Worm (Caenorhabditis elegans) whole organism, L3 larva: ENCODE results near the gene T05B4.13.

Source experiments
- R02D3.7 ChIP-seq: fragments of 150-350 bp; optimal IDR thresholded peaks from 2 replicates; lab custom pipeline; 2014; ENCODE audit warnings: missing biosample characterization, missing genetic modification characterization
- ZK546.5 ChIP-seq: sonication (generic microtip); optimal IDR thresholded peaks from 2 replicates; lab custom pipeline; 2017; ENCODE audit warnings: missing biosample characterization, missing genetic modification characterization
- aly-2 ChIP-seq: fragments of 150-350 bp; optimal IDR thresholded peaks from 2 replicates; lab custom pipeline; 2014; ENCODE audit warnings: missing biosample characterization, missing genetic modification characterization
- ama-1 ChIP-seq: fragments of 150-350 bp; optimal IDR thresholded peaks from 2 replicates; lab custom pipeline; 2018
- ceh-16 ChIP-seq: sonication (generic microtip); optimal IDR thresholded peaks from 2 replicates; lab custom pipeline; 2017; ENCODE audit warnings: missing biosample characterization, missing genetic modification characterization
- ceh-9 ChIP-seq: sonication (generic microtip); optimal IDR thresholded peaks from 2 replicates; lab custom pipeline; 2018; ENCODE audit warnings: missing biosample characterization, missing genetic modification characterization
- egl-27 ChIP-seq: sonication (generic microtip); optimal IDR thresholded peaks from 4 replicates; lab custom pipeline; 2017; ENCODE audit warnings: missing biosample characterization, missing genetic modification reagents, missing genetic modification characterization
- egl-5 ChIP-seq: fragments of 150-350 bp; optimal IDR thresholded peaks from 2 replicates; lab custom pipeline; 2017; ENCODE audit warnings: missing biosample characterization, missing genetic modification reagents, missing genetic modification characterization, inconsistent platforms
- elt-1 ChIP-seq: fragments of 150-350 bp; optimal IDR thresholded peaks from 2 replicates; lab custom pipeline; 2014; ENCODE audit warnings: missing biosample characterization, missing genetic modification characterization
- elt-3 ChIP-seq, 3 experiments: fragments of 150-350 bp in 1 of 3; sonication (generic microtip) in 2 of 3; optimal IDR thresholded peaks; 2 replicates in 2 of 3; 4 replicates in 1 of 3; lab custom pipeline; 2014 to 2017; ENCODE audit warnings: missing biosample characterization in 3 of 3, missing genetic modification characterization in 3 of 3
- eor-1 ChIP-seq, 2 experiments: fragments of 150-350 bp; optimal IDR thresholded peaks; 2 replicates each; lab custom pipeline; 2014 to 2018; ENCODE audit warnings: missing biosample characterization in 2 of 2, missing genetic modification characterization in 2 of 2
- fkh-10 ChIP-seq: sonication (generic microtip); optimal IDR thresholded peaks from 2 replicates; lab custom pipeline; 2017; ENCODE audit warnings: missing biosample characterization, missing genetic modification reagents, missing genetic modification characterization
- fos-1 ChIP-seq: fragments of 150-350 bp; optimal IDR thresholded peaks from 2 replicates; lab custom pipeline; 2014; ENCODE audit warnings: missing biosample characterization, missing genetic modification characterization
- lin-15B ChIP-seq: fragments of 150-350 bp; optimal IDR thresholded peaks from 2 replicates; lab custom pipeline; 2014; ENCODE audit warnings: missing biosample characterization, missing genetic modification characterization
- lsy-12 ChIP-seq: sonication (generic microtip); optimal IDR thresholded peaks from 2 replicates; lab custom pipeline; 2016; ENCODE audit warnings: mild to moderate bottlenecking, missing genetic modification characterization, missing compliant biosample characterization
- nfya-1 ChIP-seq: sonication (generic microtip); optimal IDR thresholded peaks from 2 replicates; lab custom pipeline; 2017; ENCODE audit warnings: missing genetic modification characterization, mild to moderate bottlenecking, missing compliant biosample characterization, antibody characterized with exemption, moderate library complexity; ENCODE audit not compliant: insufficient read depth
- nhr-11 ChIP-seq: fragments of 150-350 bp; optimal IDR thresholded peaks from 2 replicates; lab custom pipeline; 2014; ENCODE audit warnings: missing biosample characterization, missing genetic modification characterization
- nhr-23 ChIP-seq: fragments of 150-350 bp; optimal IDR thresholded peaks from 2 replicates; lab custom pipeline; 2014; ENCODE audit warnings: missing biosample characterization, missing genetic modification reagents, missing genetic modification characterization
- nhr-237 ChIP-seq: fragments of 150-350 bp; optimal IDR thresholded peaks from 2 replicates; lab custom pipeline; 2014; ENCODE audit warnings: missing biosample characterization, missing genetic modification characterization
- nhr-25 ChIP-seq: sonication (generic microtip); optimal IDR thresholded peaks from 2 replicates; lab custom pipeline; 2017; ENCODE audit warnings: missing biosample characterization, missing genetic modification characterization
- nhr-28 ChIP-seq: fragments of 150-350 bp; optimal IDR thresholded peaks from 2 replicates; lab custom pipeline; 2014; ENCODE audit warnings: missing biosample characterization, missing genetic modification characterization
- nhr-43 ChIP-seq: sonication (generic microtip); optimal IDR thresholded peaks from 2 replicates; lab custom pipeline; 2016; ENCODE audit warnings: mild to moderate bottlenecking, missing genetic modification characterization, missing compliant biosample characterization; ENCODE audit not compliant: poor library complexity, severe bottlenecking
- nhr-67 ChIP-seq: fragments of 150-350 bp; optimal IDR thresholded peaks from 2 replicates; lab custom pipeline; 2014; ENCODE audit warnings: missing biosample characterization, missing genetic modification characterization
- nhr-76 ChIP-seq: fragments of 150-350 bp; sonication (generic microtip); optimal IDR thresholded peaks from 5 replicates; lab custom pipeline; 2014; ENCODE audit warnings: missing biosample characterization, missing genetic modification characterization
- nhr-77 ChIP-seq: fragments of 150-350 bp; optimal IDR thresholded peaks from 2 replicates; lab custom pipeline; 2014; ENCODE audit warnings: missing biosample characterization, missing genetic modification characterization
- pha-4 ChIP-seq: fragments of 150-350 bp; optimal IDR thresholded peaks from 2 replicates; lab custom pipeline; 2014; ENCODE audit warnings: missing biosample characterization, missing genetic modification reagents, missing genetic modification characterization
- pqm-1 ChIP-seq: fragments of 150-350 bp; optimal IDR thresholded peaks from 2 replicates; lab custom pipeline; 2017; ENCODE audit warnings: missing biosample characterization, missing genetic modification characterization, inconsistent platforms
- snpc-4 ChIP-seq: fragments of 150-350 bp; optimal IDR thresholded peaks from 2 replicates; lab custom pipeline; 2014; ENCODE audit warnings: missing biosample characterization, missing genetic modification characterization
- tbx-2 ChIP-seq: sonication (generic microtip); optimal IDR thresholded peaks from 2 replicates; lab custom pipeline; 2016; ENCODE audit warnings: mild to moderate bottlenecking, missing genetic modification characterization, missing compliant biosample characterization
- unc-39 ChIP-seq: sonication (generic microtip); optimal IDR thresholded peaks from 4 replicates; lab custom pipeline; 2017; ENCODE audit warnings: missing biosample characterization, missing genetic modification characterization
- unc-62 ChIP-seq: fragments of 150-350 bp; sonication (generic microtip); optimal IDR thresholded peaks from 4 replicates; lab custom pipeline; 2014; ENCODE audit warnings: missing biosample characterization, missing genetic modification reagents, missing genetic modification characterization
- ztf-11 ChIP-seq: fragments of 150-350 bp; optimal IDR thresholded peaks from 2 replicates; lab custom pipeline; 2014; ENCODE audit warnings: missing biosample characterization, missing genetic modification characterization

T05B4.13 gene

DNA sequence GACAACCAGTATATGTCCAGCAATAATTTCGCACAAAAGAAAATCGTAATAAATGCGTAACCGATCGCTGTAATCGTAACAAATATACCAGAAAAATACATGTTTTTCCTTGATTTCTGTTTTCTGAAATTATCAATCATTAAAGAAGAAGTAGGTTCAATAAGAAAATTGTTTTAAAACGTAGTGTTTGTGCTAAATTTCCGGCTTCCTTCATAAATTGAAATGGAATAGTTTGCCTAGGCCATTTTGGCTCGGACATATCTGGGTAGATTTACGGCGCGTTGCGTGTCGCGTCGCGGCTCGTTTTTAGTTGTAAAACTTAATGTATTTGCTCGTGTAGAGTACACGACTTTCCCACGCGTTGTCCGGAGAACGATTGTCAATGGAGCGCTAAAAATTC is 44.4 kb downstream of the T05B4.13 start, which contains the start of gene F38H12.5:
TSS of gene F38H12.5 (minus strand) at position 101 of the 400 bp plus-strand sequence.
- no peak for TF ChIP-seq R02D3.7 (tag; lab: Kevin White, UChicago)
- TF ChIP-seq pqm-1 (tag; lab: Kevin White, UChicago) = no peak
- TF ChIP-seq ZK546.5 = no peak
- no peak for TF ChIP-seq elt-1 (tag; lab: Kevin White, UChicago)
- no peak for TF ChIP-seq unc-39 (tag; lab: Kevin White, UChicago)
- no peak for TF ChIP-seq elt-3 (tag; optimal IDR thresholded peaks at IDR 0.05; lab: Kevin White, UChicago)
- TF ChIP-seq eor-1 (tag; optimal IDR thresholded peaks at IDR 0.05; lab: Kevin White, UChicago) = no peak
- no peak for TF ChIP-seq lsy-12 (tag; lab: Kevin White, UChicago)
- TF ChIP-seq ceh-9 (tag; lab: Kevin White, UChicago) = no peak
- TF ChIP-seq egl-5 (tag; lab: Kevin White, UChicago) = no peak
- no peak for TF ChIP-seq pha-4 (tag; lab: Kevin White, UChicago)
- no peak for TF ChIP-seq aly-2 (tag; lab: Kevin White, UChicago)
- no peak for TF ChIP-seq nhr-77

DNA sequence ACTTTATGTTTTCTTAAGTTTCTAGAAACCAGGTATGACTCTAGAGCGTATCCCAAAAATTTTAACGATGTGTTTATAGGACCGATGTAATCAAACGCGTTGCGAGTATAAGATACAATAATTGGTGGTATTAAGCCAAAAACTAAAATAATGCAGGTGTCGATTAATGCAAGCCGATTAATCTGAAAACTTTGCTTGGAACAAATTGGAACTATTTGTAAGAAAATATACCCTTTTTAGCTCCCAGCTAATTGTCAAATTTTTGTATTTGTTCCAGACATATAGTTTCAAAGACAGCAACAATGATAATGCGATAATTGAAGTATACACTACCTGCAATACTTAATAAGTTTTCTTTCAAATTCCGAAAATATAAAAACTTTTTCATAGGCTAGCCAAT is 46.1 kb downstream of the T05B4.13 start, which contains the start of gene srh-211:
TSS of gene srh-211 (minus strand) at position 101 of the 400 bp plus-strand sequence.
- TF ChIP-seq fos-1 (tag; lab: Kevin White, UChicago) (no peak), egl-27 (tag; lab: Kevin White, UChicago) (no peak), ztf-11 (tag; lab: Kevin White, UChicago) (no peak), unc-39 (tag; lab: Kevin White, UChicago) (no peak), snpc-4 (tag; lab: Kevin White, UChicago) (no peak), nhr-67 (tag; lab: Kevin White, UChicago) (no peak), nhr-76 (tag; lab: Kevin White, UChicago) (no peak), ceh-9 (tag; lab: Kevin White, UChicago) (no peak), aly-2 (tag; lab: Kevin White, UChicago) (no peak), nfya-1 (tag; lab: Kevin White, UChicago) (no peak), ceh-16 (no peak), tbx-2 (tag; lab: Kevin White, UChicago) (no peak), nhr-237 (tag; lab: Kevin White, UChicago) (no peak), lsy-12 (tag; lab: Kevin White, UChicago) (no peak), nhr-11 (tag; lab: Kevin White, UChicago) (no peak), nhr-28 (tag; lab: Kevin White, UChicago) (no peak), ama-1 (lab: Kevin White, UChicago) (no peak), lin-15B (tag; lab: Kevin White, UChicago) (no peak), unc-62 (no peak), elt-1 (tag; lab: Kevin White, UChicago) (no peak)

DNA sequence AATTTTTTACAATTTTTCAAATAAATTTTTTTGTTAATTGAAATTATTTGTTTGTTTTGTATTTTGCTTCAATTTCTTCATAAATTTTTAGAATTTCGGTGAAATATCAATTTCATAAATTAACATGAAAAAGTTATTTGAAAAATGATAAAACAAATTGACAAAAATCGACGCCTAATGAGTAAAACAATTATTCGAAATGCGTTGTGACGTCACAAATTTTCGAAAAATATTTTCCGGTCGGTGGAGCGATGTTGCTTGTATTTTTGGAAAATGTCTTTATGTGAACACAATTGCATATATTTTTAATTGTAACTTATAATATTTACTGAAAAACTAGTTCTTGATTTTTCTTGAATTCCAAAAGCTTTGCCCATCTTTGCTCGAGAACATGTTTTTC is 46.8 kb downstream of the T05B4.13 start:
- no peak for TF ChIP-seq pha-4 (tag; lab: Kevin White, UChicago)
- no peak for TF ChIP-seq fkh-10
- no peak for TF ChIP-seq tbx-2 (tag; lab: Kevin White, UChicago)
- TF ChIP-seq unc-39 (tag; lab: Kevin White, UChicago) = no peak
- no peak for TF ChIP-seq nhr-25
- no peak for TF ChIP-seq eor-1 (tag; optimal IDR thresholded peaks at IDR 0.05; lab: Kevin White, UChicago)
- TF ChIP-seq snpc-4 (tag; lab: Kevin White, UChicago) = no peak
- no peak for TF ChIP-seq nfya-1 (tag; lab: Kevin White, UChicago)
- TF ChIP-seq fos-1 (tag; lab: Kevin White, UChicago) = no peak
- TF ChIP-seq nhr-23 = no peak
- no peak for TF ChIP-seq nhr-237 (tag; lab: Kevin White, UChicago)
- TF ChIP-seq ama-1 (lab: Kevin White, UChicago) = no peak
- TF ChIP-seq nhr-43 (tag; lab: Kevin White, UChicago) = no peak
